Worm (Caenorhabditis elegans) whole organism, midembryonic: ENCODE measurements around the gene C16D9.4.

ENCODE experiments used
- ref-1 ChIP-seq: fragments of 200-800 bp; sonication (Bioruptor generic); conservative IDR thresholded peaks from 2 replicates; pipeline ENCODE4 v1.3.6; 2022; ENCODE audit warnings: missing genetic modification reagents, missing genetic modification characterization, missing compliant biosample characterization
- ztf-23 ChIP-seq: fragments of 200-800 bp; sonication (Bioruptor generic); IDR thresholded peaks from 2 replicates; pipeline ENCODE4 v1.3.6; 2022; ENCODE audit warnings: missing genetic modification reagents, missing genetic modification characterization, missing compliant biosample characterization

DNA sequence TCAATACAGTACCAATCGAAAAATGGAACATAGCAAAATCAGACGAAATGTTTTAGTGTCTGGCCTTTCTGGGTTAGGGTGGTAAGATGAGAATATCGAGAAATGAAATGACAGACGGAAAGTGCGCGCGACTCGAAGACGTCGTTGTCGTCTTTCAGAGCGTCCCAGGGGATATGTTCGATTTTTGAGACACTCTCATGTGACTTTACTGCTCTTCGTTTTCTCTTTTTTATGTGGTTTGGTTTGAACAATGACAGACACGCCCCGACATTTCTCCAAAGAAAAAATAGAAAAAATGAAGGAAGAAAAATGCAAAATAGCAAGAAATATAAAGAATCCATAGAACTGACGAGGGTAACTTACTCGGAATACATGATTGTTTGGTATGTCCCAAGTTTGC is 32.2 kb downstream of the C16D9.4 start:
- TF ChIP-seq ztf-23 (no peak), ref-1 (GFP tag; lab: Robert Waterston, UW) (no peak)
